Worm (Caenorhabditis elegans) whole organism, L4/young adult: ENCODE data around the gene mam-2.

Source experiments
- W03F9.2 ChIP-seq: fragments of 150-350 bp; optimal IDR thresholded peaks from 2 replicates; lab custom pipeline; 2014; ENCODE audit warnings: missing biosample characterization, missing genetic modification characterization
- dao-5 ChIP-seq: sonication (generic microtip); optimal IDR thresholded peaks from 2 replicates; lab custom pipeline; 2016; ENCODE audit warnings: missing genotype, missing genetic modification characterization, moderate library complexity, missing compliant biosample characterization
- him-1 ChIP-seq: sonication (generic microtip); optimal IDR thresholded peaks from 2 replicates; lab custom pipeline; 2016; ENCODE audit warnings: missing genotype, missing genetic modification reagents, missing genetic modification characterization, missing compliant biosample characterization

ce11 chrIV:9969081-9969480 is 13.9 kb upstream of the mam-2 start, which contains the start of the genes kin-5 and C47E12.11:
- TF ChIP-seq dao-5 (tag; lab: Kevin White, UChicago) (no peak), him-1 (no peak), W03F9.2 (no peak)
